Worm (Caenorhabditis elegans): ENCODE measurements around the gene sdz-33.

DNA sequence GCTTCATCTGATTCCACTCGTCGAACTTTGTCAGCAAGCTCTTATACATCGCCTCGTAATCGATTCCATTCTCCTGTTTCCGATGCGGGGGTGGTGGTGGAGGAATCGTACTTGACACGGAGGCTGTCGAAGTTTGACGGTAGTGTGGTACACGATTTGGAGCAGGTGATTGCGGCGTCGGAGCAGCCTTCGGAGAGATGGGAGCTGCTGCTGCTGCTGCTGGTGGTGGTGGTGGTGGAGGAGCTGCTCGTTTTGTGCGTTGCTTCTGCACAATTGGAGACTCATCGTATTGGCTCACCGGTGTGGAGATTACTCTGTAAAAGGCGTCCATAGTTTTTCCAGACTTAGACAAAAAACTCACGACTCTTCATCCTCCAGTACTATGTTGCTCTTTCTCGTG lies 33.0 kb upstream of the sdz-33 start:
- TF ChIP-seq B0019.2 (GFP tag; conservative IDR thresholded peaks at IDR 0.05) (no peak), xnd-1 (tag; optimal IDR thresholded peaks at IDR 0.05) (no peak)

All from whole organism, young adult.